Worm (Caenorhabditis elegans): ENCODE data around the gene such-1.

The such-1 gene

DNA sequence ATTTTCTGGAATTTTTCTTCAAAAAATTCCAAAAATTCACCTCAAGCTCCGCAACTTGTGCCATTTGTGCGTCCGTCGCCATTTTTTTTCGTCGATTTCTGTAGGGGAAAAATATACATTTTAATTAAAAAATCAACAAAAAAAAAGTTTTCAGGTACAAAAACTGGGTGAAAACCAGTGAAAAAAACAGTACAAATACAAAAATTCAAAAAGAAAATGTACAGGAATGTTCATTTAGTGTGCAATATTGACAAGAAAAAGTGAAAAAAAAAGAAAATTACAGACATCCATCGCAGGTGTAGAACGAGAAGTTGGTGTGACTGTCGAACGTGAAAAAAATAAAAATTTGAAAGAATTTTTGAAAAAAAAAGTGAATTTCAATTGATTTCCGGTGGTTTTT lies 20.8 kb downstream of the such-1 start, which contains the start of gene tin-10:
Gene tin-10 (minus strand): TSS at position 101 of the 400 bp plus-strand sequence.
- no peak for TF ChIP-seq dpl-1 (GFP tag; optimal IDR thresholded peaks at IDR 0.05)
- TF ChIP-seq sptf-1 (tag; optimal IDR thresholded peaks at IDR 0.05), result no peak
- TF ChIP-seq ceh-8 (GFP tag; optimal IDR thresholded peaks at IDR 0.05), result no peak
- TF ChIP-seq ama-1 (optimal IDR thresholded peaks at IDR 0.05), result no peak
- no peak for TF ChIP-seq sup-37 (GFP tag; optimal IDR thresholded peaks at IDR 0.05)

DNA sequence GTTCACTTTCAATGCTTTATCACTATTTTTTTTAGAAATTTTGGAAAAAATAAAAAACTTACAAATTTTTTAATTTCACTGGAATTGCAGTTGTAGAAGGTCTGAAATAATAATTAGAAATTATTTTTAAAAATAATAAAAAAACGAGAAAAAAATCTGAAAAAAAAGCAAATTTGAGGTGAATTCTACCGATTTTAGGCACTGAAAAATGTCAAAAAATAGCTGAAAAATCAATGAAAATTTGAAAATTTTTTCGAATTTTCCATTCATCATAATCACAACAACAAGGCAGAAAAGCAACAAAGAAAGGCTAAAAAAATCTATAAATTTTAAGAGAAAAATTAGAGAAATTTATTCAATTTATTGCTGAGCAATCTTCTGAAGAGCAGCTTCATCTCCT lies 22.9 kb downstream of the such-1 start, which contains the start of gene nars-2:
Gene nars-2 (minus strand): TSS at position 101 of the 400 bp plus-strand sequence.
- TF ChIP-seq pag-3 (tag; optimal IDR thresholded peaks at IDR 0.05; ENCODE audit: borderline replicate concordance, insufficient read depth) (no peak), nhr-71 (tag; optimal IDR thresholded peaks at IDR 0.05) (no peak), zag-1 (tag; optimal IDR thresholded peaks at IDR 0.05) (no peak), pax-3 (tag; optimal IDR thresholded peaks at IDR 0.05) (no peak), nhr-76 (tag; optimal IDR thresholded peaks at IDR 0.05) (no peak), dsc-1 (tag; optimal IDR thresholded peaks at IDR 0.05) (no peak), nhr-84 (tag; optimal IDR thresholded peaks at IDR 0.05) (no peak), ama-1 (optimal IDR thresholded peaks at IDR 0.05) (no peak), fkh-8 (tag; optimal IDR thresholded peaks at IDR 0.05) (no peak), snu-23 (GFP tag; optimal IDR thresholded peaks at IDR 0.05) (no peak), fos-1 (tag; optimal IDR thresholded peaks at IDR 0.05) (no peak)

DNA sequence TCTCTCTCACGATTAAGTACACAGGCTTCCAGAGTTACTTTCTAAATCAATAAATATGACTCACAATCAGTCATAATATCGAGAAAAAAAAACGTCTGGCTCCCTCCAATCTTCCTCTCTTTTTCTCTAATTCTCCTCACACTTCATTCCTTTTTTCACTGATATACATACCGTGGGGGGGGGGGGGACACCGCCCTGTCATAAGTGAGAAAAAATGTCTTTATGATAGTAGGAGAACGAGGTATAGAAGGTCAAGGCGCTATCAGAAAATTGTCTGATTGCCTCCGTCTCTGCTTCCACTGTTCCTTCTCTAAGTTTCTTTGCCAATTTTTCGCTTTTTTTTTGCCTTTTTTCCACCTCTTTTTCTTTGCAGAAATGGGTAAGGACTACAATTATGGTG lies 27.1 kb downstream of the such-1 start, which contains the start of gene Y66D12A.24:
Gene Y66D12A.24 (plus strand): TSS at position 370 of the 400 bp plus-strand sequence.
- TF ChIP-seq jun-1 (tag; optimal IDR thresholded peaks at IDR 0.05) (no peak), lin-13 (GFP tag; optimal IDR thresholded peaks at IDR 0.05) (no peak), lir-3 (tag; optimal IDR thresholded peaks at IDR 0.05; ENCODE audit: poor library complexity) (no peak), pqm-1 (tag; optimal IDR thresholded peaks at IDR 0.05) (peak; percentile 42), tlp-1 (tag; optimal IDR thresholded peaks at IDR 0.05) (no peak), ama-1 (optimal IDR thresholded peaks at IDR 0.05) (no peak), snu-23 (GFP tag; optimal IDR thresholded peaks at IDR 0.05) (no peak), blmp-1 (tag; optimal IDR thresholded peaks at IDR 0.05) (no peak), hpl-2 (GFP tag; optimal IDR thresholded peaks at IDR 0.05) (no peak), ceh-63 (GFP tag; optimal IDR thresholded peaks at IDR 0.05) (no peak), nhr-20 (tag; optimal IDR thresholded peaks at IDR 0.05) (peak; percentile 5), mef-2 (tag; optimal IDR thresholded peaks at IDR 0.05) (no peak), zag-1 (tag; optimal IDR thresholded peaks at IDR 0.05) (no peak), sptf-1 (tag; optimal IDR thresholded peaks at IDR 0.05) (no peak), ceh-88 (GFP tag; IDR thresholded peaks at IDR 0.05) (no peak), nhr-90 (tag; optimal IDR thresholded peaks at IDR 0.05; ENCODE audit: poor library complexity) (peak; percentile 5), nhr-11 (tag; optimal IDR thresholded peaks at IDR 0.05) (no peak), lin-14 (GFP tag; optimal IDR thresholded peaks at IDR 0.05) (no peak), lsy-2 (tag; optimal IDR thresholded peaks at IDR 0.05) (no peak), pag-3 (tag; optimal IDR thresholded peaks at IDR 0.05; ENCODE audit: borderline replicate concordance, insufficient read depth) (no peak), nhr-12 (tag; optimal IDR thresholded peaks at IDR 0.05) (no peak), ceh-8 (GFP tag; optimal IDR thresholded peaks at IDR 0.05) (no peak), nhr-85 (tag) (peak; percentile 32), efl-1 (optimal IDR thresholded peaks at IDR 0.05) (no peak), efl-1 (GFP tag; optimal IDR thresholded peaks at IDR 0.05 in 1 of 2) (no peak), dsc-1 (tag; optimal IDR thresholded peaks at IDR 0.05) (no peak), egl-13 (tag; optimal IDR thresholded peaks at IDR 0.05) (no peak), nhr-71 (tag; optimal IDR thresholded peaks at IDR 0.05) (no peak), unc-86 (tag; optimal IDR thresholded peaks at IDR 0.05) (no peak), lin-35 (GFP tag; optimal IDR thresholded peaks at IDR 0.05) (peak in 1 of 2 experiments; percentile 44), snpc-4 (tag; optimal IDR thresholded peaks at IDR 0.05) (no peak), ces-1 (GFP tag; optimal IDR thresholded peaks at IDR 0.05) (no peak), unc-62 (GFP tag; optimal IDR thresholded peaks at IDR 0.05) (no peak), elt-3 (tag; optimal IDR thresholded peaks at IDR 0.05) (peak in 1 of 6 experiments; percentile 4), fkh-10 (GFP tag; optimal IDR thresholded peaks at IDR 0.05) (no peak), swsn-7 (tag; optimal IDR thresholded peaks at IDR 0.05) (no peak), C16A3.4 (tag; optimal IDR thresholded peaks at IDR 0.05) (no peak), mdl-1 (tag; optimal IDR thresholded peaks at IDR 0.05) (no peak), sup-37 (GFP tag; optimal IDR thresholded peaks at IDR 0.05) (no peak), fkh-8 (tag; optimal IDR thresholded peaks at IDR 0.05) (no peak), elt-2 (tag; optimal IDR thresholded peaks at IDR 0.05) (peak; percentile 24), grh-1 (GFP tag; IDR thresholded peaks at IDR 0.05) (no peak), skn-1 (tag; optimal IDR thresholded peaks at IDR 0.05) (no peak)

All from whole organism, L1 larva.